Worm (Caenorhabditis elegans): ENCODE measurements around the gene F41C3.8.

F41C3.8 gene

ce11 chrII:4747697-4748096 is 31.9 kb downstream of the F41C3.8 start:
- TF ChIP-seq lin-39 (tag; optimal IDR thresholded peaks at IDR 0.05) (no peak), nhr-71 (tag; optimal IDR thresholded peaks at IDR 0.05) (peak; percentile 21), rnt-1 (tag; optimal IDR thresholded peaks at IDR 0.05) (no peak), snu-23 (GFP tag; optimal IDR thresholded peaks at IDR 0.05) (no peak), elt-3 (tag; optimal IDR thresholded peaks at IDR 0.05) (peak in 1 of 6 experiments; percentile 51), efl-1 (optimal IDR thresholded peaks at IDR 0.05) (no peak), efl-1 (GFP tag; optimal IDR thresholded peaks at IDR 0.05 in 1 of 2) (peak in 1 of 2 experiments; percentile 55), unc-130 (tag; optimal IDR thresholded peaks at IDR 0.05) (no peak), C04F5.9 (tag; optimal IDR thresholded peaks at IDR 0.05) (no peak), alr-1 (tag; optimal IDR thresholded peaks at IDR 0.05; ENCODE audit: borderline replicate concordance) (no peak), nhr-85 (tag) (peak; percentile 71), efl-3 (GFP tag; optimal IDR thresholded peaks at IDR 0.05) (no peak), lin-14 (GFP tag; optimal IDR thresholded peaks at IDR 0.05) (peak; percentile 8), ceh-63 (GFP tag; optimal IDR thresholded peaks at IDR 0.05) (no peak)

- TF ChIP-seq lir-3 (tag; optimal IDR thresholded peaks at IDR 0.05; ENCODE audit: poor library complexity) (no peak), hlh-4 (tag; optimal IDR thresholded peaks at IDR 0.05) (no peak), fkh-10 (GFP tag; optimal IDR thresholded peaks at IDR 0.05) (no peak), nhr-19 (GFP tag; conservative IDR thresholded peaks at IDR 0.05) (peak; percentile 41), pag-3 (tag; optimal IDR thresholded peaks at IDR 0.05; ENCODE audit: borderline replicate concordance, insufficient read depth) (no peak), alr-1 (tag; optimal IDR thresholded peaks at IDR 0.05; ENCODE audit: borderline replicate concordance) (no peak), snpc-4 (tag; optimal IDR thresholded peaks at IDR 0.05) (no peak), C04F5.9 (tag; optimal IDR thresholded peaks at IDR 0.05) (no peak), egl-27 (tag; optimal IDR thresholded peaks at IDR 0.05) (no peak), snu-23 (GFP tag; optimal IDR thresholded peaks at IDR 0.05) (peak; percentile 6), grh-1 (GFP tag; IDR thresholded peaks at IDR 0.05) (no peak), ztf-11 (tag; optimal IDR thresholded peaks at IDR 0.05) (no peak), irx-1 (tag; optimal IDR thresholded peaks at IDR 0.05) (no peak), ces-1 (GFP tag; optimal IDR thresholded peaks at IDR 0.05) (no peak), nhr-20 (tag; optimal IDR thresholded peaks at IDR 0.05) (peak; percentile 61), ceh-90 (tag; optimal IDR thresholded peaks at IDR 0.05) (no peak), fkh-8 (tag; optimal IDR thresholded peaks at IDR 0.05) (no peak), egl-13 (tag; optimal IDR thresholded peaks at IDR 0.05) (no peak), nhr-90 (tag; optimal IDR thresholded peaks at IDR 0.05; ENCODE audit: poor library complexity) (no peak), ceh-82 (tag; optimal IDR thresholded peaks at IDR 0.05) (no peak), nhr-85 (tag) (peak; percentile 87), nhr-71 (tag; optimal IDR thresholded peaks at IDR 0.05) (peak; percentile 56), pqm-1 (tag; optimal IDR thresholded peaks at IDR 0.05) (no peak), isw-1 (GFP tag; IDR thresholded peaks at IDR 0.05) (no peak), nhr-11 (tag; optimal IDR thresholded peaks at IDR 0.05) (no peak), lsy-2 (tag; optimal IDR thresholded peaks at IDR 0.05) (no peak), tbx-2 (tag; optimal IDR thresholded peaks at IDR 0.05) (peak; percentile 31), lin-15B (tag; optimal IDR thresholded peaks at IDR 0.05) (no peak), unc-130 (tag; optimal IDR thresholded peaks at IDR 0.05) (peak; percentile 3), elt-3 (tag; optimal IDR thresholded peaks at IDR 0.05) (peak in 3 of 6 experiments; percentile 27 to 65 (median 46)), sup-37 (GFP tag; optimal IDR thresholded peaks at IDR 0.05) (no peak), dpl-1 (GFP tag; optimal IDR thresholded peaks at IDR 0.05) (no peak), rnt-1 (tag; optimal IDR thresholded peaks at IDR 0.05) (no peak), sox-4 (tag; optimal IDR thresholded peaks at IDR 0.05) (no peak), mep-1 (tag; optimal IDR thresholded peaks at IDR 0.05) (peak; percentile 1), dsc-1 (tag; optimal IDR thresholded peaks at IDR 0.05) (no peak), lin-14 (GFP tag; optimal IDR thresholded peaks at IDR 0.05) (peak; percentile 5), ceh-8 (GFP tag; optimal IDR thresholded peaks at IDR 0.05) (no peak), efl-1 (optimal IDR thresholded peaks at IDR 0.05) (no peak), efl-1 (GFP tag; optimal IDR thresholded peaks at IDR 0.05 in 1 of 2) (peak in 1 of 2 experiments; percentile 93), aha-1 (tag; optimal IDR thresholded peaks at IDR 0.05) (no peak), nhr-76 (tag; optimal IDR thresholded peaks at IDR 0.05) (no peak), aly-2 (tag; optimal IDR thresholded peaks at IDR 0.05) (no peak), xbp-1 (tag; optimal IDR thresholded peaks at IDR 0.05) (no peak), Y116A8C.19 (tag; optimal IDR thresholded peaks at IDR 0.05; ENCODE audit: borderline replicate concordance) (no peak), jun-1 (tag; optimal IDR thresholded peaks at IDR 0.05) (no peak)
These were observed 32.5 kb downstream of the F41C3.8 start for ce11 chrII:4748374-4748773.
